Fruit fly (Drosophila melanogaster): ENCODE data around the gene dos.

dm6 chr3L:2575240-2575639 lies 14.0 kb upstream of the dos start:
- TF ChIP-seq CTCF (optimal IDR thresholded peaks at IDR 0.05) (no peak), CG8478 (optimal IDR thresholded peaks at IDR 0.05) (no peak)

All from S2 (cell line).